Worm (Caenorhabditis elegans) whole organism, young adult: Measurements from ENCODE around the gene dpy-18.

Experiments used
- F10E7.11 ChIP-seq: sonication (generic microtip); optimal IDR thresholded peaks from 2 replicates; lab custom pipeline; 2017; ENCODE audit warnings: mild to moderate bottlenecking, missing genetic modification characterization, moderate library complexity, missing compliant biosample characterization
- F23B12.7 ChIP-seq: sonication (generic microtip); optimal IDR thresholded peaks from 2 replicates; lab custom pipeline; 2017; ENCODE audit warnings: missing genetic modification characterization, mild to moderate bottlenecking, missing compliant biosample characterization, antibody characterized with exemption, moderate library complexity; ENCODE audit not compliant: insufficient read depth
- F57A8.1 ChIP-seq: fragments of 200-800 bp; sonication (Bioruptor generic); optimal IDR thresholded peaks from 2 replicates; lab custom pipeline; 2018; ENCODE audit warnings: mild to moderate bottlenecking, missing genetic modification characterization, moderate library complexity, missing compliant biosample characterization
- Y56A3A.18 ChIP-seq: fragments of 200-800 bp; sonication (Bioruptor generic); IDR thresholded peaks from 2 replicates; pipeline ENCODE4 v1.3.6; 2022; ENCODE audit warnings: missing genetic modification reagents, missing genetic modification characterization, missing compliant biosample characterization
- akir-1 ChIP-seq: fragments of 200-800 bp; sonication (Bioruptor generic); optimal IDR thresholded peaks from 2 replicates; lab custom pipeline; 2018; ENCODE audit warnings: mild to moderate bottlenecking, missing genetic modification characterization, moderate library complexity, missing compliant biosample characterization
- ama-1 ChIP-seq, 3 experiments: fragments of 150-350 bp in 1 of 3; sonication (generic microtip) in 2 of 3; optimal IDR thresholded peaks; 2 replicates each; lab custom pipeline; 2014 to 2018; ENCODE audit warnings: missing biosample characterization in 2 of 3, missing genetic modification characterization in 2 of 3, missing genetic modification reagents in 2 of 3
- dpl-1 ChIP-seq: fragments of 150-350 bp; optimal IDR thresholded peaks from 2 replicates; lab custom pipeline; 2014; ENCODE audit warnings: missing biosample characterization, missing genetic modification reagents, missing genetic modification characterization
- egl-18 ChIP-seq: fragments of 200-800 bp; sonication (Bioruptor generic); IDR thresholded peaks from 2 replicates; pipeline ENCODE4 v1.3.6; 2022; ENCODE audit warnings: missing genetic modification reagents, missing genetic modification characterization, missing compliant biosample characterization
- ets-4 ChIP-seq: fragments of 200-800 bp; sonication (Bioruptor generic); optimal IDR thresholded peaks from 2 replicates; lab custom pipeline; 2018; ENCODE audit warnings: mild to moderate bottlenecking, missing genetic modification characterization, missing compliant biosample characterization
- nhr-120 ChIP-seq: fragments of 200-800 bp; sonication (Bioruptor generic); IDR thresholded peaks from 2 replicates; pipeline ENCODE4 v1.3.6; 2022; ENCODE audit warnings: missing genetic modification characterization, missing compliant biosample characterization
- nhr-90 ChIP-seq: sonication (generic microtip); optimal IDR thresholded peaks from 2 replicates; lab custom pipeline; 2016; ENCODE audit warnings: missing genotype, mild to moderate bottlenecking, missing genetic modification characterization, missing compliant biosample characterization
- pha-4 ChIP-seq: fragments of 150-350 bp; sonication (generic microtip); optimal IDR thresholded peaks from 2 replicates; lab custom pipeline; 2014; ENCODE audit warnings: missing biosample characterization, missing genetic modification reagents, missing genetic modification characterization
- ztf-18 ChIP-seq: sonication (generic microtip); optimal IDR thresholded peaks from 2 replicates; lab custom pipeline; 2016; ENCODE audit warnings: missing genotype, mild to moderate bottlenecking, missing genetic modification characterization, missing compliant biosample characterization

- TF ChIP-seq pha-4 = no peak
- no peak for TF ChIP-seq F10E7.11 (tag; lab: Kevin White, UChicago)
- TF ChIP-seq ets-4 (GFP tag; lab: Kevin White, UChicago) = no peak
- TF ChIP-seq Y56A3A.18 = no peak
- no peak for TF ChIP-seq nhr-120 (GFP tag; lab: Robert Waterston, UW)
- no peak for TF ChIP-seq nhr-90 (tag; lab: Kevin White, UChicago)
- TF ChIP-seq ztf-18 (tag; lab: Kevin White, UChicago) = no peak
- TF ChIP-seq akir-1 (GFP tag; lab: Kevin White, UChicago) = no peak
- no peak for TF ChIP-seq F57A8.1 (GFP tag; lab: Kevin White, UChicago)
- no peak for TF ChIP-seq F23B12.7
- TF ChIP-seq ama-1 (optimal IDR thresholded peaks at IDR 0.05; lab: Kevin White, UChicago) = no peak
- TF ChIP-seq ama-1 (GFP tag; optimal IDR thresholded peaks at IDR 0.05; lab: Kevin White, UChicago) = no peak
- no peak for TF ChIP-seq dpl-1 (GFP tag; lab: Kevin White, UChicago)
- no peak for TF ChIP-seq egl-18 (GFP tag; lab: Robert Waterston, UW)
These were observed 4.1 kb upstream of the dpy-18 start, which contains the start of gene subs-4 for ce11 chrIII:11381922-11382321.
